ENCODE assay signal across 1 fruit fly cellular context in the genomic region with DNA sequence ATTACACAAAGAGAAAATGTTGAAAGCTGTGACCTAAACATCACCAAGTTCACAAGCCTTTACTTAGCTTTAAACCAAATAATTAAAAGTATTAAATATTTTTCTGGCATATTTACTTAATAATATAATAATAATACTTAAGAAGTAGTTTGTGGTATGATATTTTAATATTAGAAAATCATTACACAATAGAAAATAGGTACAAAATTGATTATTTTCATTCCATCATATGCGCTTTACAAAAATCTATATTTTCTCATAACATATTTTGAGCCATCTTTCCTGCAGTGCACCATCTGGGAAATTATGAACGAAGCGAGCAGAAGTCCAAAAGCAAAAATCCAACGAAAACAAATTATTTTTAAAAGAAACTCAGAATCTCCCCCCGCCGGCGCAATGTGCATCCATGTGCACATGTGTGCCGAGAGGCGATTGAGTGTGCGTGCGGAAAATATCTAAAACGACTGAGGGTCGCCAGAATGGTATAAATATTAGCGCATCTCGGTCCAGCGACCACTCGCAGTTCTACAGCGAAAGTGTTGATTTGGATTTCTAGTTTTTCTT.
TF ChIP-seq lines count a peak whose summit lies in the region.

A gene (plus strand): TSS at position 514 of the 564 bp plus-strand sequence.

TF ChIP-seq in whole organism, embryonic, 481 proteins besides CTCF, POLR2A, EP300 and RAD21 (continued from another document):
- TF ChIP-seq sd (tag; optimal IDR thresholded peaks at IDR 0.05; lab: Kevin White, UChicago), result peak; percentile 4
- 0 out of 2 replicates have a peak, but pooled peaks have one; percentile 18 for TF ChIP-seq CG11247 (GFP tag; IDR thresholded peaks at IDR 0.05; lab: Robert Waterston, UW)
- TF ChIP-seq CG17361 (GFP tag; IDR thresholded peaks at IDR 0.05; lab: Robert Waterston, UW), result peak; percentile 91
- no peak for TF ChIP-seq Hey (tag; optimal IDR thresholded peaks at IDR 0.05; lab: Kevin White, UChicago)
- TF ChIP-seq CG8281 (tag; optimal IDR thresholded peaks at IDR 0.05; lab: Kevin White, UChicago), result peak; percentile 34
- peak; percentile 55; the same call in 1 of the 2 replicates for TF ChIP-seq sisA (GFP tag; IDR thresholded peaks at IDR 0.05; lab: Robert Waterston, UW)
- TF ChIP-seq kay (GFP tag; optimal IDR thresholded peaks at IDR 0.05; lab: Kevin White, UChicago), result no peak
- peak; percentile 65; the same call in 2 of the 3 replicates for TF ChIP-seq dysf (GFP tag; IDR thresholded peaks at IDR 0.05; lab: Robert Waterston, UW)
- TF ChIP-seq danr (GFP tag; IDR thresholded peaks at IDR 0.05; lab: Robert Waterston, UW), result 0 out of 2 replicates have a peak, but pooled peaks have one; percentile 49
- no peak for TF ChIP-seq CG12071 (GFP tag; optimal IDR thresholded peaks at IDR 0.05; lab: Kevin White, UChicago)
- TF ChIP-seq CG17385 (GFP tag; optimal IDR thresholded peaks at IDR 0.05; lab: Kevin White, UChicago), result peak; percentile 54
- peak; percentile 44 for TF ChIP-seq CG30431 (GFP tag; optimal IDR thresholded peaks at IDR 0.05; lab: Kevin White, UChicago)
- peak; percentile 41; the same call in 1 of the 3 replicates for TF ChIP-seq Dbx (GFP tag; IDR thresholded peaks at IDR 0.05; lab: Robert Waterston, UW)
- TF ChIP-seq CG18619 (GFP tag; optimal IDR thresholded peaks at IDR 0.05; lab: Kevin White, UChicago), result peak; percentile 59
- TF ChIP-seq CG3847 (GFP tag; IDR thresholded peaks at IDR 0.05; lab: Robert Waterston, UW), result no peak
- TF ChIP-seq slp2 (GFP tag; optimal IDR thresholded peaks at IDR 0.05; lab: Kevin White, UChicago), result no peak
- TF ChIP-seq prd (optimal IDR thresholded peaks at IDR 0.05; lab: Kevin White, UChicago), result no peak
- peak; percentile 49; the same call in 1 of the 3 replicates for TF ChIP-seq prd (GFP tag; IDR thresholded peaks at IDR 0.05; lab: Robert Waterston, UW)
- no peak for TF ChIP-seq chm (GFP tag; IDR thresholded peaks at IDR 0.05; lab: Robert Waterston, UW)
- peak; percentile 41; the same call in 1 of the 3 replicates for TF ChIP-seq CG11695 (GFP tag; IDR thresholded peaks at IDR 0.05; lab: Robert Waterston, UW)
- peak; percentile 73 for TF ChIP-seq Blimp-1 (GFP tag; optimal IDR thresholded peaks at IDR 0.05; lab: Kevin White, UChicago)
- no peak for TF ChIP-seq B-H1 (GFP tag; IDR thresholded peaks at IDR 0.05; lab: Robert Waterston, UW)
- TF ChIP-seq CG7357 (GFP tag; IDR thresholded peaks at IDR 0.05; lab: Robert Waterston, UW), result peak; percentile 62; the same call in 2 of the 3 replicates
- peak; percentile 3 for TF ChIP-seq CG4328 (GFP tag; optimal IDR thresholded peaks at IDR 0.05; lab: Kevin White, UChicago)
- TF ChIP-seq sug (tag; optimal IDR thresholded peaks at IDR 0.05; lab: Kevin White, UChicago), result peak; percentile 47
- TF ChIP-seq grau (tag; optimal IDR thresholded peaks at IDR 0.05; lab: Kevin White, UChicago), result peak; percentile 82
- peak; percentile 73 for TF ChIP-seq nerfin-1 (tag; optimal IDR thresholded peaks at IDR 0.05; lab: Kevin White, UChicago)
- TF ChIP-seq lab (GFP tag; optimal IDR thresholded peaks at IDR 0.05; lab: Kevin White, UChicago), result peak; percentile 46
- peak; percentile 35 for TF ChIP-seq scrt (GFP tag; optimal IDR thresholded peaks at IDR 0.05; lab: Kevin White, UChicago)
- TF ChIP-seq Hr3 (GFP tag; optimal IDR thresholded peaks at IDR 0.05; lab: Kevin White, UChicago), result peak; percentile 67
- peak; percentile 73 for TF ChIP-seq sens (GFP tag; lab: Kevin White, UChicago)
- TF ChIP-seq CG3995 (GFP tag; optimal IDR thresholded peaks at IDR 0.05; lab: Kevin White, UChicago), result no peak
- TF ChIP-seq CG12155 (GFP tag; optimal IDR thresholded peaks at IDR 0.05; lab: Kevin White, UChicago), result peak; percentile 19
- TF ChIP-seq CG10431 (GFP tag; optimal IDR thresholded peaks at IDR 0.05; lab: Kevin White, UChicago), result peak; percentile 8
- TF ChIP-seq Taf1 (GFP tag; IDR thresholded peaks at IDR 0.05; lab: Robert Waterston, UW), result no peak
- no peak for TF ChIP-seq Lpt (GFP tag; optimal IDR thresholded peaks at IDR 0.05; lab: Kevin White, UChicago)
- peak; percentile 69 for TF ChIP-seq CG33557 (GFP tag; optimal IDR thresholded peaks at IDR 0.05; lab: Kevin White, UChicago)
- TF ChIP-seq gem (tag; optimal IDR thresholded peaks at IDR 0.05; lab: Kevin White, UChicago), result peak; percentile 87
- peak; percentile 66 for TF ChIP-seq CG8388 (GFP tag; optimal IDR thresholded peaks at IDR 0.05; lab: Kevin White, UChicago)
- peak; percentile 34 for TF ChIP-seq CG9817 (tag; optimal IDR thresholded peaks at IDR 0.05; lab: Kevin White, UChicago)
- no peak for TF ChIP-seq Dp (GFP tag; optimal IDR thresholded peaks at IDR 0.05; lab: Kevin White, UChicago)
- peak; percentile 41 for TF ChIP-seq CG1602 (GFP tag; optimal IDR thresholded peaks at IDR 0.05; lab: Kevin White, UChicago)
- no peak for TF ChIP-seq exex (tag; optimal IDR thresholded peaks at IDR 0.05; lab: Kevin White, UChicago)
- peak; percentile 52 for TF ChIP-seq fd3F (GFP tag; optimal IDR thresholded peaks at IDR 0.05; lab: Kevin White, UChicago)
- TF ChIP-seq CG13296 (GFP tag; optimal IDR thresholded peaks at IDR 0.05; lab: Kevin White, UChicago), result peak; percentile 62
- TF ChIP-seq ttk (GFP tag; IDR thresholded peaks at IDR 0.05; lab: Robert Waterston, UW), result peak; percentile 30; the same call in 1 of the 2 replicates
- no peak for TF ChIP-seq Nf-YC (tag; optimal IDR thresholded peaks at IDR 0.05; lab: Kevin White, UChicago)
- no peak for TF ChIP-seq Oaz (GFP tag; IDR thresholded peaks at IDR 0.05; lab: Robert Waterston, UW)
- peak; percentile 77 for TF ChIP-seq gsb-n (tag; optimal IDR thresholded peaks at IDR 0.05; lab: Kevin White, UChicago)
- TF ChIP-seq nom (GFP tag; optimal IDR thresholded peaks at IDR 0.05; lab: Kevin White, UChicago), result no peak
- TF ChIP-seq hth (optimal IDR thresholded peaks at IDR 0.05; lab: Kevin White, UChicago), result no peak
- 0 out of 2 replicates have a peak, but pooled peaks have one; percentile 15 for TF ChIP-seq vvl (GFP tag; IDR thresholded peaks at IDR 0.05; lab: Robert Waterston, UW)
- TF ChIP-seq zen (tag; optimal IDR thresholded peaks at IDR 0.05; lab: Kevin White, UChicago), result peak; percentile 36
- TF ChIP-seq fd64A (GFP tag; optimal IDR thresholded peaks at IDR 0.05; lab: Kevin White, UChicago), result no peak
- TF ChIP-seq wor (GFP tag; IDR thresholded peaks at IDR 0.05; lab: Robert Waterston, UW), result peak; percentile 15; the same call in 1 of the 2 replicates
- peak; percentile 14 for TF ChIP-seq CG10654 (GFP tag; optimal IDR thresholded peaks at IDR 0.05; lab: Kevin White, UChicago)
- TF ChIP-seq CG1529 (GFP tag; optimal IDR thresholded peaks at IDR 0.05; lab: Kevin White, UChicago), result peak; percentile 42
- TF ChIP-seq BtbVII (GFP tag; optimal IDR thresholded peaks at IDR 0.05; lab: Kevin White, UChicago), result peak; percentile 36
- no peak for TF ChIP-seq CG14860 (GFP tag; IDR thresholded peaks at IDR 0.05; lab: Robert Waterston, UW; ENCODE audit: partially characterized antibody)
- peak; percentile 33 for TF ChIP-seq kah (GFP tag; optimal IDR thresholded peaks at IDR 0.05; lab: Kevin White, UChicago)
- peak in 1 of 2 experiments; percentile 72 for TF ChIP-seq Eip74EF (GFP tag; optimal IDR thresholded peaks at IDR 0.05; lab: Kevin White, UChicago)
- peak; percentile 61 for TF ChIP-seq lmd (GFP tag; IDR thresholded peaks at IDR 0.05; lab: Robert Waterston, UW)
- peak; percentile 71 for TF ChIP-seq row (GFP tag; IDR thresholded peaks at IDR 0.05; lab: Robert Waterston, UW)
- 0 out of 3 replicates have a peak, but pooled peaks have one; percentile 29 for TF ChIP-seq CG11093 (GFP tag; IDR thresholded peaks at IDR 0.05; lab: Robert Waterston, UW)
- TF ChIP-seq pan (optimal IDR thresholded peaks at IDR 0.05; lab: Kevin White, UChicago), result no peak
- TF ChIP-seq pan (GFP tag; optimal IDR thresholded peaks at IDR 0.05 in 1 of 2, IDR thresholded peaks at IDR 0.05 in 1 of 2), result peak in 1 of 2 experiments; percentile 39
- TF ChIP-seq CG5245 (GFP tag; optimal IDR thresholded peaks at IDR 0.05; lab: Kevin White, UChicago), result no peak
- TF ChIP-seq HHEX (GFP tag; optimal IDR thresholded peaks at IDR 0.05; lab: Kevin White, UChicago), result peak; percentile 29
- TF ChIP-seq Sry-β (GFP tag; optimal IDR thresholded peaks at IDR 0.05; lab: Kevin White, UChicago), result no peak
- no peak for TF ChIP-seq CG7987 (GFP tag; optimal IDR thresholded peaks at IDR 0.05; lab: Kevin White, UChicago)
- TF ChIP-seq Hmx (GFP tag; optimal IDR thresholded peaks at IDR 0.05; lab: Kevin White, UChicago), result no peak
- no peak for TF ChIP-seq unc-4 (GFP tag; IDR thresholded peaks at IDR 0.05; lab: Robert Waterston, UW; ENCODE audit: partially characterized antibody)
